Worm (Caenorhabditis elegans) whole organism, L2 larva: ENCODE measurements around the gene ccm-2.

Source experiments
- alr-1 ChIP-seq: fragments of 150-350 bp; optimal IDR thresholded peaks from 2 replicates; lab custom pipeline; 2014; ENCODE audit warnings: missing biosample characterization, missing genetic modification characterization
- ama-1 ChIP-seq: fragments of 150-350 bp; optimal IDR thresholded peaks from 2 replicates; lab custom pipeline; 2018; ENCODE audit warnings: inconsistent platforms
- ceh-82 ChIP-seq: fragments of 150-350 bp; optimal IDR thresholded peaks from 2 replicates; lab custom pipeline; 2014; ENCODE audit warnings: missing biosample characterization, missing genetic modification characterization
- crh-2 ChIP-seq: sonication (generic microtip); optimal IDR thresholded peaks from 2 replicates; lab custom pipeline; 2017; ENCODE audit warnings: missing biosample characterization, missing genetic modification characterization
- dmd-4 ChIP-seq: sonication (generic microtip); optimal IDR thresholded peaks from 2 replicates; lab custom pipeline; 2017; ENCODE audit warnings: missing biosample characterization, missing genetic modification characterization
- elt-3 ChIP-seq: sonication (generic microtip); optimal IDR thresholded peaks from 2 replicates; lab custom pipeline; 2017; ENCODE audit warnings: missing biosample characterization, missing genetic modification characterization
- fos-1 ChIP-seq: fragments of 150-350 bp; optimal IDR thresholded peaks from 2 replicates; lab custom pipeline; 2014; ENCODE audit warnings: missing biosample characterization, missing genetic modification characterization
- lsy-2 ChIP-seq, 2 experiments: fragments of 150-350 bp in 1 of 2; sonication (generic microtip) in 1 of 2; optimal IDR thresholded peaks; 2 replicates each; lab custom pipeline; 2014 to 2017; ENCODE audit warnings: missing biosample characterization in 2 of 2, missing genetic modification characterization in 2 of 2
- mdl-1 ChIP-seq, 2 experiments: fragments of 150-350 bp in 1 of 2; sonication (generic microtip) in 1 of 2; optimal IDR thresholded peaks; 2 replicates each; lab custom pipeline; 2017; ENCODE audit warnings: missing biosample characterization in 2 of 2, missing genetic modification characterization in 2 of 2
- nhr-21 ChIP-seq: fragments of 150-350 bp; optimal IDR thresholded peaks from 2 replicates; lab custom pipeline; 2014; ENCODE audit warnings: missing biosample characterization, missing genetic modification characterization
- skn-1 ChIP-seq: sonication (generic microtip); optimal IDR thresholded peaks from 2 replicates; lab custom pipeline; 2017; ENCODE audit warnings: missing biosample characterization, missing genetic modification characterization
- unc-55 ChIP-seq: fragments of 150-350 bp; sonication (generic microtip); optimal IDR thresholded peaks from 3 replicates; lab custom pipeline; 2014; ENCODE audit warnings: missing biosample characterization, missing genetic modification reagents, missing genetic modification characterization

ce11 chrIV:1895024-1895423 lies 60.6 kb downstream of the ccm-2 start:
- TF ChIP-seq ama-1 (lab: Kevin White, UChicago): no peak
- no peak for TF ChIP-seq nhr-21
- TF ChIP-seq alr-1: no peak
- no peak for TF ChIP-seq ceh-82 (tag; lab: Kevin White, UChicago)
- no peak for TF ChIP-seq mdl-1 (tag; optimal IDR thresholded peaks at IDR 0.05; lab: Kevin White, UChicago)
- TF ChIP-seq crh-2 (tag; lab: Kevin White, UChicago): no peak
- no peak for TF ChIP-seq elt-3 (tag; lab: Kevin White, UChicago)
- TF ChIP-seq unc-55 (GFP tag; lab: Kevin White, UChicago): peak; percentile 6
- no peak for TF ChIP-seq dmd-4
- no peak for TF ChIP-seq fos-1 (tag; lab: Kevin White, UChicago)
- no peak for TF ChIP-seq lsy-2 (tag; optimal IDR thresholded peaks at IDR 0.05; lab: Kevin White, UChicago)
- no peak for TF ChIP-seq skn-1 (tag; lab: Kevin White, UChicago)
